Worm (Caenorhabditis elegans): ENCODE data around the gene Y54G2A.37.

Y54G2A.37 gene

DNA sequence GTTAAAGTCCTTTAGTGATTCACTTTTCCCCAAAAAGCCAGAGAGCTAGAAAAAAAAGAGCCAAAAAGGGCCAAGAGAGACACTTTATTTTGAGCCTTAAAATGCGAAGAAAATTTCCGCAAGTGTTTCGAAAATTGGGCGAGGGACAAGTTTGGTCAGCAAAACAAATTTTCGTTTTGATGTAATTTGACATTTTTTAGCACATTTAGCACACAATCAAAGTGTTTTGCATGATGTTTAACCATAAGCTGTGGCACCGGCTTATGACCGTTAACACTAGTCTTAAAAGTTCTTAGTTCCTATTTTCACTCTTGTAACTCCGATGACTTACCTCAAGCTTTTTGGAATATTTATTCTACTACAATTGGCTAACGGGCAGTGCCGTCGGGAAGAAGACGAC lies at the start of gene Y54G2A.37:
Y54G2A.37 (plus strand) TSS at position 301 of the 400 bp plus-strand sequence.
- TF ChIP-seq ztf-4 (tag; optimal IDR thresholded peaks at IDR 0.05) (no peak), aha-1 (tag; optimal IDR thresholded peaks at IDR 0.05) (no peak), fkh-4 (tag; optimal IDR thresholded peaks at IDR 0.05; ENCODE audit: borderline replicate concordance) (no peak), F16B12.6 (tag; optimal IDR thresholded peaks at IDR 0.05) (no peak), hlh-17 (GFP tag; optimal IDR thresholded peaks at IDR 0.05; ENCODE audit: borderline replicate concordance) (no peak), skn-1 (tag; optimal IDR thresholded peaks at IDR 0.05) (no peak), zag-1 (tag; optimal IDR thresholded peaks at IDR 0.05) (no peak), unc-62 (GFP tag; optimal IDR thresholded peaks at IDR 0.05) (no peak), lin-35 (GFP tag; optimal IDR thresholded peaks at IDR 0.05) (no peak), tlp-1 (tag; optimal IDR thresholded peaks at IDR 0.05) (no peak)

DNA sequence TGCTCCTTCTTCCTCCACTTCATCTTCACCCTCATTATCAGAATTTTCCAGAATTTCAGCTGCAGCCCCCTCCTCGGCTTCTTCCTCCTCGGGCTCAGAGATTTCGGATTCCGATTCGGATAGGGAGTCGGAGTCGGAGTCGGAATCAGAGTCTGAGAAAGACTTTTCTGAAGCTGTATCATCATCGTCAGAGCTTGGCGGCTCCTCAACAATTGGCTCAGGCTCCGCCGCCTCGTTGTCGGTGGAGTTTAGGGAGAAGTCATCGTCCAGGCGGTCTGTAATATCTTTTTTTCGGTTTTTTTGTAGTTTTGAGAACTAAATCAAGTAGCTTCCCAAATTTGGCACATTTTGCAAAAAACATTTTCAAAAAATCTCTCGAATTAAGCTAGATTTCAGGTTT lies 49.7 kb upstream of the Y54G2A.37 start:
- TF ChIP-seq lin-35 (GFP tag; optimal IDR thresholded peaks at IDR 0.05) (no peak), mab-9 (GFP tag; IDR thresholded peaks at IDR 0.05) (no peak), ama-1 (optimal IDR thresholded peaks at IDR 0.05) (peak; percentile 10), efl-1 (optimal IDR thresholded peaks at IDR 0.05) (no peak), efl-1 (GFP tag; optimal IDR thresholded peaks at IDR 0.05 in 1 of 2) (peak in 1 of 2 experiments; percentile 34), skn-1 (tag; optimal IDR thresholded peaks at IDR 0.05) (no peak)

DNA sequence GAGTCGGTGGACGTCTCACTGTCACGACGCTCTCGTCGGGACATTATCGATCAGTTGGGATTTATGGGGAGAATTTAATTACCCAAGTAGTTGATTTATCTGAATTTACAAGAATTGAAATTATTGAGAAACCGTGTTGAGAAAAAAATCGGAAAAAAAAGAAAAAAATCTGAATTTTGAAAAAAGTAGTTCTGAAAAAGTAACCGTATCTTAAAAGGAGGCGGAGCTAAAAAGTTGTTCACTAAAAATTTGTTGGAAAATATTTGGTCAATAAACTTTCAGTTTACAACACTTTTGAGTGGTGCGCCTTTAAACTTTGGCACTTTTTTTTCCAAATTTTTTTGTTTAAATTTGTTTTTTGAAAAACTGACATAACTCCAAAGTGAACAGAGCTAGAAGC lies 48.8 kb upstream of the Y54G2A.37 start, which contains the start of gene Y54G2A.11:
Y54G2A.11 (minus strand) TSS at position 101 of the 400 bp plus-strand sequence.
- TF ChIP-seq C34B4.2 (tag; optimal IDR thresholded peaks at IDR 0.05) (no peak), efl-1 (optimal IDR thresholded peaks at IDR 0.05) (no peak), efl-1 (GFP tag; optimal IDR thresholded peaks at IDR 0.05 in 1 of 2) (peak in 1 of 2 experiments; percentile 74), ceh-8 (GFP tag; optimal IDR thresholded peaks at IDR 0.05) (no peak)

DNA sequence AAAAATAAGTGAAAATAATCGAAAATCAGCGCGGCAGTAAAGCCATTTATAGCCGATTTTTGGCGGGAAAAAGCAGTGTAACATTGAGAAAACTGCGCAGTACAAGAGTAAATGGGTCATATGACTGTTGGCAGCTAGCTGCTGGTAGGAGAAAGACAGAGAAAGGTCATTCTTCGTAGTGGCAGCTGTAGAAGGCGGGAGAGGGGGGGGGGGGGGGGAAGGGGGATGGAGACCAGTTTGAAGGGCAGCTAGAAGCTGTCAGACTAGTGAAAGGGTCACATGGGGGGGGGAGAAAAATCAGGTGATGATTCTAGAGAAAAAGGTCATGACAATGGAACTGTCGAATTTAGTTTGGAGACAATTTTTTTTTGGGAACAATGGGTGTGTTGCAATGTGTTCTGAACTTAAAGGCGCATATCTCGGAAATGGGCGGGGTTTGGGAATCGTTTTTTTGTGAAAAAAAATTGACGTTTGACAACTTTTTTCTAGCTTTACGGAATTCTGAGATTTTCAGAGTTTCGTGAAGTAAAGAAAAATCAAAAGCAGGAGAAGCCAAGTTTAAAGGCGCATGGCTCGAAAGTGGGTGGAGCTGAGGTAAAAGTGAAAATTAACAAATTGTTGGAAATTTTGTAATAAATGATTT lies 48.2 kb upstream of the Y54G2A.37 start:
- TF ChIP-seq aly-2 (tag; optimal IDR thresholded peaks at IDR 0.05) (no peak), nhr-12 (tag; optimal IDR thresholded peaks at IDR 0.05) (no peak), efl-1 (optimal IDR thresholded peaks at IDR 0.05) (no peak), efl-1 (GFP tag; optimal IDR thresholded peaks at IDR 0.05 in 1 of 2) (peak in 1 of 2 experiments; percentile 15), ztf-11 (tag; optimal IDR thresholded peaks at IDR 0.05) (no peak), nhr-47 (tag; optimal IDR thresholded peaks at IDR 0.05) (no peak), dpl-1 (GFP tag; optimal IDR thresholded peaks at IDR 0.05) (peak in 2 of 3 experiments; percentile 20 to 45), nhr-28 (tag; optimal IDR thresholded peaks at IDR 0.05) (no peak), grh-1 (GFP tag; IDR thresholded peaks at IDR 0.05) (peak; percentile 79), nhr-90 (tag; optimal IDR thresholded peaks at IDR 0.05; ENCODE audit: poor library complexity) (no peak), elt-2 (tag; optimal IDR thresholded peaks at IDR 0.05) (no peak), hpl-2 (GFP tag; optimal IDR thresholded peaks at IDR 0.05) (no peak), unc-62 (GFP tag; optimal IDR thresholded peaks at IDR 0.05) (no peak), blmp-1 (tag; optimal IDR thresholded peaks at IDR 0.05) (peak; percentile 62), egl-27 (tag; optimal IDR thresholded peaks at IDR 0.05) (no peak), ama-1 (optimal IDR thresholded peaks at IDR 0.05) (peak; percentile 46), irx-1 (tag; optimal IDR thresholded peaks at IDR 0.05) (no peak), lin-14 (GFP tag; optimal IDR thresholded peaks at IDR 0.05) (peak; percentile 74), pax-3 (tag; optimal IDR thresholded peaks at IDR 0.05) (peak; percentile 44), lin-35 (GFP tag; optimal IDR thresholded peaks at IDR 0.05) (peak in 1 of 2 experiments; percentile 31), nhr-85 (tag) (peak; percentile 94), C04F5.9 (tag; optimal IDR thresholded peaks at IDR 0.05) (no peak), mep-1 (tag; optimal IDR thresholded peaks at IDR 0.05) (peak; percentile 28), nhr-19 (GFP tag; conservative IDR thresholded peaks at IDR 0.05) (0 out of 2 replicates have a peak, but pooled peaks have one; percentile 23)

Data from whole organism, L1 larva.